Worm (Caenorhabditis elegans): Measurements from ENCODE around the gene H35N09.1.

ce11 chrX:8581447-8581846, 23.7 kb upstream of the H35N09.1 start, which contains the start of gene F18E9.8:
- TF ChIP-seq peb-1 (tag; optimal IDR thresholded peaks at IDR 0.05): no peak
- no peak for TF ChIP-seq nhr-11 (tag; optimal IDR thresholded peaks at IDR 0.05)
